Fruit fly (Drosophila melanogaster): ENCODE data around the gene CG43295.

CG43295 gene

DNA sequence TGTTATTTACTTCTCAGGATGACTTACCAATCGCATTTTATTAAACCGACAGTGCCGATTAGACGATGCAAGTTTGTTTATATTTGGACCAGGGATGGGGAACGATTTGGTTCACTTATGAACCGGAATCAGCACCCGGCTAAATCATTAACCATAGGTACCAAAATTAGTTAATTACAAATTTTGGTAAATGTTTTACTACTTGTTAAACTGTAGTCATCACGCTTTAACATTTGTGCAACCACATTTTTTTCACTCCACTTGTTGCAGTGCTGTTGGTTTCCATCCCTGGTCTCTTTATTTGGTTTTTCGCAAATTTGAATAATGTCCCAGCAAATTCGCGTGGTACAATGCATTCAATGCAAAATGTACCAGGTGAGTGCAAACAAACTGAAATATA, at the start of gene CG43295, which contains the start of gene IntS9 (continued):
- TF ChIP-seq CG11902 (GFP tag; optimal IDR thresholded peaks at IDR 0.05): peak; percentile 71
- no peak for TF ChIP-seq svp (GFP tag)
- no peak for TF ChIP-seq OdsH (GFP tag; optimal IDR thresholded peaks at IDR 0.05)
- TF ChIP-seq pdm3 (GFP tag; optimal IDR thresholded peaks at IDR 0.05): no peak
- peak; percentile 79 for TF ChIP-seq Ets96B (tag; optimal IDR thresholded peaks at IDR 0.05)
- no peak for TF ChIP-seq fd85E (GFP tag; optimal IDR thresholded peaks at IDR 0.05)
- TF ChIP-seq ss (GFP tag; optimal IDR thresholded peaks at IDR 0.05): no peak

- no peak for TF ChIP-seq CG1621 (tag; optimal IDR thresholded peaks at IDR 0.05)
- peak in 1 of 2 experiments; percentile 17 for TF ChIP-seq salr (GFP tag; optimal IDR thresholded peaks at IDR 0.05)
- TF ChIP-seq fkh (GFP tag; optimal IDR thresholded peaks at IDR 0.05): peak; percentile 62
- TF ChIP-seq CG3032 (tag; optimal IDR thresholded peaks at IDR 0.05): no peak
- TF ChIP-seq svp (GFP tag): peak; percentile 61
- TF ChIP-seq spab (GFP tag; optimal IDR thresholded peaks at IDR 0.05): no peak
- TF ChIP-seq CG6276 (GFP tag; optimal IDR thresholded peaks at IDR 0.05): peak; percentile 23
- no peak for TF ChIP-seq OdsH (GFP tag; optimal IDR thresholded peaks at IDR 0.05)
- no peak for TF ChIP-seq Ets96B (tag; optimal IDR thresholded peaks at IDR 0.05)
- no peak for TF ChIP-seq CG6808 (GFP tag; optimal IDR thresholded peaks at IDR 0.05)
- no peak for TF ChIP-seq acj6 (GFP tag; optimal IDR thresholded peaks at IDR 0.05)
- TF ChIP-seq net (GFP tag; optimal IDR thresholded peaks at IDR 0.05): peak; percentile 28
- TF ChIP-seq CG8119 (GFP tag; IDR thresholded peaks at IDR 0.05): no peak
- TF ChIP-seq Sox15 (GFP tag; optimal IDR thresholded peaks at IDR 0.05): no peak
- no peak for TF ChIP-seq dac (GFP tag; optimal IDR thresholded peaks at IDR 0.05)
- no peak for TF ChIP-seq CG8632 (GFP tag; optimal IDR thresholded peaks at IDR 0.05)
- TF ChIP-seq CG15336 (GFP tag; IDR thresholded peaks at IDR 0.05): no peak
- no peak for TF ChIP-seq Lpt (GFP tag; optimal IDR thresholded peaks at IDR 0.05)
- TF ChIP-seq Hr38 (GFP tag; optimal IDR thresholded peaks at IDR 0.05): no peak
- TF ChIP-seq fd59A (GFP tag; optimal IDR thresholded peaks at IDR 0.05): no peak
- no peak for TF ChIP-seq Smox (GFP tag; optimal IDR thresholded peaks at IDR 0.05)
- peak; percentile 12 for TF ChIP-seq CG32006 (GFP tag; optimal IDR thresholded peaks at IDR 0.05)
- TF ChIP-seq Eip78C (GFP tag): peak; percentile 54
- no peak for TF ChIP-seq Eip93F (GFP tag; optimal IDR thresholded peaks at IDR 0.05)
Measured at dm6 chr3L:16056101-16056891, 49.4 kb upstream of the CG43295 start.

dm6 chr3L:16060806-16061600, 44.6 kb upstream of the CG43295 start:
- TF ChIP-seq net (GFP tag; optimal IDR thresholded peaks at IDR 0.05) (peak; percentile 24), svp (GFP tag) (peak; percentile 77), acj6 (GFP tag; optimal IDR thresholded peaks at IDR 0.05) (peak; percentile 58), CG6276 (GFP tag; optimal IDR thresholded peaks at IDR 0.05) (peak; percentile 54), eg (GFP tag; IDR thresholded peaks at IDR 0.05) (peak; percentile 10; the same call in 2 of the 3 replicates), CG8119 (GFP tag; IDR thresholded peaks at IDR 0.05) (peak; percentile 40; the same call in 2 of the 3 replicates), Eip93F (GFP tag; optimal IDR thresholded peaks at IDR 0.05) (no peak), Hr4 (GFP tag; optimal IDR thresholded peaks at IDR 0.05) (peak; percentile 62), CG6163 (GFP tag; IDR thresholded peaks at IDR 0.05) (no peak), esn (GFP tag; optimal IDR thresholded peaks at IDR 0.05) (peak; percentile 45), CG8632 (GFP tag; optimal IDR thresholded peaks at IDR 0.05) (peak; percentile 16), CG1621 (tag; optimal IDR thresholded peaks at IDR 0.05) (no peak), CG3919 (GFP tag; optimal IDR thresholded peaks at IDR 0.05) (no peak), CG4318 (GFP tag; optimal IDR thresholded peaks at IDR 0.05) (peak; percentile 56), pdm3 (GFP tag; optimal IDR thresholded peaks at IDR 0.05) (no peak), vri (GFP tag; optimal IDR thresholded peaks at IDR 0.05) (peak; percentile 7), CG11902 (GFP tag; optimal IDR thresholded peaks at IDR 0.05) (no peak), CG6792 (GFP tag; optimal IDR thresholded peaks at IDR 0.05) (peak; percentile 32), CG6854 (GFP tag; optimal IDR thresholded peaks at IDR 0.05) (no peak), CG15336 (GFP tag; IDR thresholded peaks at IDR 0.05) (no peak), fd59A (GFP tag; optimal IDR thresholded peaks at IDR 0.05) (peak; percentile 23), dsx (GFP tag; optimal IDR thresholded peaks at IDR 0.05; ENCODE audit: poor library complexity, severe bottlenecking) (peak; percentile 92), OdsH (GFP tag; optimal IDR thresholded peaks at IDR 0.05) (peak; percentile 38), Hr39 (GFP tag; optimal IDR thresholded peaks at IDR 0.05) (no peak), CG10669 (GFP tag; optimal IDR thresholded peaks at IDR 0.05) (no peak), topi (GFP tag; optimal IDR thresholded peaks at IDR 0.05) (no peak), Ets21C (GFP tag; optimal IDR thresholded peaks at IDR 0.05) (no peak), Gug (GFP tag; IDR thresholded peaks at IDR 0.05) (no peak), CG10631 (GFP tag; optimal IDR thresholded peaks at IDR 0.05) (peak; percentile 53)

All from whole organism, prepupa.